Fruit fly (Drosophila melanogaster) Kc167 (cell line): ENCODE data around the gene to.

Experiments used
- Sin3A ChIP-seq: fragments of >200 bp; optimal IDR thresholded peaks from 2 replicates; lab custom pipeline; 2018; ENCODE audit warnings: missing external identifiers
- h ChIP-seq: fragments of >200 bp; optimal IDR thresholded peaks from 3 replicates; lab custom pipeline; 2018; ENCODE audit warnings: missing external identifiers
- ttk ChIP-seq: sonication (Bioruptor generic); optimal IDR thresholded peaks from 2 replicates; lab custom pipeline; 2017; ENCODE audit warnings: missing external identifiers

DNA sequence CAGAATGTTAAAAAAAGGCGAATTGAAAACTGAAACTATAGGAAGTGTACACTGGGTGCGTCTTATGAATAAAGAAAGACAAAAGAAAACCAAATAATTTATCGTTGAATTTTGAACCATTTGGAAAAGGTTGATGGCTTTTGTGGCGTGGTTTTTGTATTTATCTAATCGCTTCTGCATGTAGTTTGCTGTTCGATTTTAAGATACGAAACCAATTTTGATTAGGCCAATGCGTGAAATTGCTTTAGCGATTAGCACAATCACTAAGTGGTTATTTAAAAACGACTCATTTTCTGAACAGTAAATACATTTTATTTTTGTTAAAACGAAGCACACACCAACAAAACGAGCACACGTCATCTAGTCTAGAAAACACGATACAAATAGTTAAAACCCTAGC, 20.7 kb downstream of the to start:
- TF ChIP-seq ttk (no peak), Sin3A (lab: Kevin White, UChicago) (no peak), h (no peak)
